Worm (Caenorhabditis elegans) whole organism, L3 larva: ENCODE results near the gene zyg-12.

Experiments
- ceh-82 ChIP-seq: fragments of 150-350 bp; optimal IDR thresholded peaks from 2 replicates; lab custom pipeline; 2014; ENCODE audit warnings: missing biosample characterization, missing genetic modification characterization
- fkh-10 ChIP-seq: sonication (generic microtip); optimal IDR thresholded peaks from 2 replicates; lab custom pipeline; 2017; ENCODE audit warnings: missing biosample characterization, missing genetic modification reagents, missing genetic modification characterization
- lsy-12 ChIP-seq: sonication (generic microtip); optimal IDR thresholded peaks from 2 replicates; lab custom pipeline; 2016; ENCODE audit warnings: mild to moderate bottlenecking, missing genetic modification characterization, missing compliant biosample characterization
- mdl-1 ChIP-seq: fragments of 150-350 bp; optimal IDR thresholded peaks from 2 replicates; lab custom pipeline; 2014; ENCODE audit warnings: missing biosample characterization, missing genetic modification characterization
- nhr-11 ChIP-seq: fragments of 150-350 bp; optimal IDR thresholded peaks from 2 replicates; lab custom pipeline; 2014; ENCODE audit warnings: missing biosample characterization, missing genetic modification characterization
- nhr-237 ChIP-seq: fragments of 150-350 bp; optimal IDR thresholded peaks from 2 replicates; lab custom pipeline; 2014; ENCODE audit warnings: missing biosample characterization, missing genetic modification characterization
- snpc-4 ChIP-seq: fragments of 150-350 bp; optimal IDR thresholded peaks from 2 replicates; lab custom pipeline; 2014; ENCODE audit warnings: missing biosample characterization, missing genetic modification characterization
- unc-39 ChIP-seq: sonication (generic microtip); optimal IDR thresholded peaks from 4 replicates; lab custom pipeline; 2017; ENCODE audit warnings: missing biosample characterization, missing genetic modification characterization
- ztf-4 ChIP-seq: fragments of 150-350 bp; optimal IDR thresholded peaks from 2 replicates; lab custom pipeline; 2014; ENCODE audit warnings: missing biosample characterization, missing genetic modification characterization

- no peak for TF ChIP-seq mdl-1 (tag; lab: Kevin White, UChicago)
- TF ChIP-seq nhr-237: no peak
- no peak for TF ChIP-seq lsy-12 (tag; lab: Kevin White, UChicago)
- TF ChIP-seq nhr-11 (tag; lab: Kevin White, UChicago): no peak
- no peak for TF ChIP-seq ztf-4 (tag; lab: Kevin White, UChicago)
- TF ChIP-seq unc-39: no peak
- no peak for TF ChIP-seq snpc-4 (tag; lab: Kevin White, UChicago)
- no peak for TF ChIP-seq ceh-82 (tag; lab: Kevin White, UChicago)
- no peak for TF ChIP-seq fkh-10 (GFP tag; lab: Kevin White, UChicago)
Observed at ce11 chrII:4941541-4942206, 8.0 kb upstream of the zyg-12 start, which contains the start of gene ZK546.19.
